Fruit fly (Drosophila melanogaster) whole organism, embryonic: ENCODE data around the gene Bruce.

Source experiments
- Awh ChIP-seq: fragments of 200-800 bp; sonication (Bioruptor generic); IDR thresholded peaks from 2 replicates; pipeline ENCODE4, ENCODE4 v1.3.6; 2022; ENCODE audit warnings: missing biosample characterization, missing genetic modification characterization
- C15 ChIP-seq: fragments of 200-800 bp; sonication (Bioruptor generic); IDR thresholded peaks from 3 replicates; pipeline ENCODE4 v1.3.6; 2022; ENCODE audit warnings: missing biosample characterization, missing genetic modification characterization
- CG1024 ChIP-seq: fragments of 200-800 bp; sonication (Bioruptor generic); IDR thresholded peaks from 2 replicates; pipeline ENCODE4 v1.3.6; 2022; ENCODE audit warnings: missing biosample characterization, missing genetic modification characterization
- CG10543 ChIP-seq: fragments of 200-800 bp; sonication (Bioruptor generic); optimal IDR thresholded peaks from 3 replicates; lab custom pipeline; 2017; ENCODE audit warnings: missing biosample characterization, mild to moderate bottlenecking, missing genetic modification characterization, moderate library complexity
- CG10959 ChIP-seq: fragments of 200-800 bp; sonication (Bioruptor generic); IDR thresholded peaks from 2 replicates; pipeline ENCODE4 v1.3.6; 2022; ENCODE audit warnings: missing biosample characterization, missing genetic modification characterization
- CG11085 ChIP-seq: fragments of 200-800 bp; sonication (Bioruptor generic); IDR thresholded peaks from 2 replicates; pipeline ENCODE4 v1.3.6; 2022; ENCODE audit warnings: missing biosample characterization, missing genetic modification characterization
- CG11560 ChIP-seq: fragments of 200-800 bp; sonication (Bioruptor generic); IDR thresholded peaks from 3 replicates; pipeline ENCODE4 v1.3.6; 2022; ENCODE audit warnings: missing biosample characterization, missing genetic modification characterization
- CG13287 ChIP-seq: fragments of 200-800 bp; sonication (Bioruptor generic); IDR thresholded peaks from 2 replicates; pipeline ENCODE4 v1.3.6; 2022; ENCODE audit warnings: missing biosample characterization, missing genetic modification characterization; ENCODE audit not compliant: partially characterized antibody
- CG13296 ChIP-seq: fragments of 200-800 bp; sonication (Bioruptor generic); optimal IDR thresholded peaks from 3 replicates; lab custom pipeline; 2018; ENCODE audit warnings: missing biosample characterization, mild to moderate bottlenecking, missing genetic modification characterization
- CG14014 ChIP-seq: fragments of 200-800 bp; sonication (Bioruptor generic); IDR thresholded peaks from 2 replicates; pipeline ENCODE4 v1.3.6; 2022; ENCODE audit warnings: missing biosample characterization, missing genetic modification characterization
- CG14710 ChIP-seq: fragments of 200-800 bp; sonication (Bioruptor generic); optimal IDR thresholded peaks from 3 replicates; lab custom pipeline; 2019; ENCODE audit warnings: missing biosample characterization, mild to moderate bottlenecking, missing genetic modification characterization, moderate library complexity
- CG15073 ChIP-seq: fragments of 200-800 bp; sonication (Bioruptor generic); optimal IDR thresholded peaks from 2 replicates; lab custom pipeline; 2016; ENCODE audit warnings: missing biosample characterization, missing genetic modification characterization
- CG1603 ChIP-seq: fragments of 200-800 bp; sonication (Bioruptor generic); optimal IDR thresholded peaks from 2 replicates; lab custom pipeline; 2019; ENCODE audit warnings: missing biosample characterization, mild to moderate bottlenecking, missing genetic modification characterization, moderate library complexity
- CG17385 ChIP-seq: fragments of 200-800 bp; sonication (Bioruptor generic); optimal IDR thresholded peaks from 3 replicates; lab custom pipeline; 2018; ENCODE audit warnings: missing biosample characterization, mild to moderate bottlenecking, missing genetic modification characterization
- CG17568 ChIP-seq: fragments of 200-800 bp; sonication (Bioruptor generic); optimal IDR thresholded peaks from 2 replicates; lab custom pipeline; 2018; ENCODE audit warnings: missing biosample characterization, mild to moderate bottlenecking, missing genetic modification characterization, moderate library complexity
- CG17612 ChIP-seq: fragments of 200-800 bp; sonication (Bioruptor generic); IDR thresholded peaks from 2 replicates; pipeline ENCODE4 v1.3.6; 2022; ENCODE audit warnings: missing biosample characterization, missing genetic modification characterization
- CG2889 ChIP-seq: fragments of 200-800 bp; sonication (Bioruptor generic); IDR thresholded peaks from 3 replicates; pipeline ENCODE4 v1.3.6; 2022; ENCODE audit warnings: missing biosample characterization, missing genetic modification characterization
- CG30020 ChIP-seq: fragments of 200-800 bp; optimal IDR thresholded peaks from 2 replicates; lab custom pipeline; 2019; ENCODE audit warnings: missing biosample characterization, mild to moderate bottlenecking, missing genetic modification characterization, moderate library complexity
- CG30431 ChIP-seq: fragments of 200-800 bp; sonication (Bioruptor generic); optimal IDR thresholded peaks from 2 replicates; lab custom pipeline; 2017; ENCODE audit warnings: missing biosample characterization, missing genetic modification characterization
- CG31388 ChIP-seq: fragments of 200-800 bp; sonication (Bioruptor generic); optimal IDR thresholded peaks from 2 replicates; lab custom pipeline; 2016; ENCODE audit warnings: missing biosample characterization, missing genetic modification characterization
- CG31441 ChIP-seq: fragments of 200-800 bp; sonication (Bioruptor generic); IDR thresholded peaks from 2 replicates; pipeline ENCODE4 v1.3.6; 2022; ENCODE audit warnings: missing biosample characterization, missing genetic modification characterization
- CG4328 ChIP-seq: fragments of 200-800 bp; sonication (Bioruptor generic); optimal IDR thresholded peaks from 3 replicates; lab custom pipeline; 2017; ENCODE audit warnings: missing biosample characterization, missing genetic modification reagents, missing genetic modification characterization
- CG4424 ChIP-seq: fragments of 200-800 bp; sonication (Bioruptor generic); optimal IDR thresholded peaks from 3 replicates; lab custom pipeline; 2016; ENCODE audit warnings: missing biosample characterization, missing genetic modification characterization
- CG4820 ChIP-seq: fragments of 200-800 bp; sonication (Bioruptor generic); optimal IDR thresholded peaks from 3 replicates; lab custom pipeline; 2016; ENCODE audit warnings: missing biosample characterization, missing genetic modification characterization
- CG6683 ChIP-seq: fragments of 200-800 bp; sonication (Bioruptor generic); optimal IDR thresholded peaks from 2 replicates; lab custom pipeline; 2017; ENCODE audit warnings: missing biosample characterization, mild to moderate bottlenecking, missing genetic modification characterization, missing genetic modification reagents
- CG7745 ChIP-seq: fragments of 200-800 bp; sonication (Bioruptor generic); optimal IDR thresholded peaks from 2 replicates; lab custom pipeline; 2018; ENCODE audit warnings: missing biosample characterization, mild to moderate bottlenecking, missing genetic modification characterization, moderate library complexity
- CG7987 ChIP-seq: fragments of 200-800 bp; sonication (Bioruptor generic); optimal IDR thresholded peaks from 2 replicates; lab custom pipeline; 2018; ENCODE audit warnings: missing biosample characterization, mild to moderate bottlenecking, missing genetic modification characterization, moderate library complexity
- Dbx ChIP-seq: fragments of 200-800 bp; sonication (Bioruptor generic); IDR thresholded peaks from 3 replicates; pipeline ENCODE4 v1.3.6; 2022; ENCODE audit warnings: missing biosample characterization, missing genetic modification characterization
- Drgx ChIP-seq: fragments of 200-800 bp; sonication (Bioruptor generic); IDR thresholded peaks from 2 replicates; pipeline ENCODE4 v1.3.6; 2022; ENCODE audit warnings: missing biosample characterization, missing genetic modification characterization
- Fer3 ChIP-seq: fragments of 200-800 bp; sonication (Bioruptor generic); optimal IDR thresholded peaks from 2 replicates; lab custom pipeline; 2018; ENCODE audit warnings: missing biosample characterization, mild to moderate bottlenecking, missing genetic modification characterization, moderate library complexity
- HHEX ChIP-seq: fragments of 200-800 bp; sonication (Bioruptor generic); optimal IDR thresholded peaks from 3 replicates; lab custom pipeline; 2017; ENCODE audit warnings: missing biosample characterization, mild to moderate bottlenecking, missing genetic modification characterization, missing genetic modification reagents
- Hsf ChIP-seq: fragments of 200-800 bp; sonication (Bioruptor generic); optimal IDR thresholded peaks from 3 replicates; lab custom pipeline; 2016; ENCODE audit warnings: missing biosample characterization, missing genetic modification characterization
- Mrtf ChIP-seq: fragments of 200-800 bp; sonication (Bioruptor generic); IDR thresholded peaks from 3 replicates; pipeline ENCODE4 v1.3.6; 2022; ENCODE audit warnings: missing biosample characterization, missing genetic modification characterization
- Neu2 ChIP-seq: fragments of 200-800 bp; sonication (Bioruptor generic); optimal IDR thresholded peaks from 3 replicates; lab custom pipeline; 2016; ENCODE audit warnings: missing biosample characterization, missing genetic modification characterization, borderline replicate concordance
- Optix ChIP-seq: fragments of 200-800 bp; sonication (Bioruptor generic); IDR thresholded peaks from 3 replicates; pipeline ENCODE4 v1.3.6; 2022; ENCODE audit warnings: missing biosample characterization, missing genetic modification characterization
- PHDP ChIP-seq: fragments of 200-800 bp; sonication (Bioruptor generic); optimal IDR thresholded peaks from 3 replicates; lab custom pipeline; 2018; ENCODE audit warnings: missing biosample characterization, mild to moderate bottlenecking, missing genetic modification characterization, moderate library complexity
- Poxn ChIP-seq: fragments of 200-800 bp; sonication (Bioruptor generic); IDR thresholded peaks from 2 replicates; pipeline ENCODE4 v1.3.6; 2022; ENCODE audit warnings: missing biosample characterization, missing genetic modification characterization
- ash1 ChIP-seq: fragments of 200-800 bp; sonication (Bioruptor generic); optimal IDR thresholded peaks from 2 replicates; lab custom pipeline; 2018; ENCODE audit warnings: missing biosample characterization, mild to moderate bottlenecking, missing genetic modification characterization
- chm ChIP-seq: fragments of 200-800 bp; sonication (Bioruptor generic); IDR thresholded peaks from 2 replicates; pipeline ENCODE4 v1.3.6; 2022; ENCODE audit warnings: missing biosample characterization, missing genetic modification characterization
- dimm ChIP-seq: fragments of 200-800 bp; sonication (Bioruptor generic); IDR thresholded peaks from 2 replicates; pipeline ENCODE4 v1.3.6; 2022; ENCODE audit warnings: missing biosample characterization, missing genetic modification characterization
- ems ChIP-seq: fragments of 200-800 bp; sonication (Bioruptor generic); optimal IDR thresholded peaks from 3 replicates; lab custom pipeline; 2016; ENCODE audit warnings: missing biosample characterization, missing genetic modification characterization
- en ChIP-seq: fragments of 200-800 bp; sonication (Bioruptor generic); optimal IDR thresholded peaks from 2 replicates; lab custom pipeline; 2016; ENCODE audit warnings: missing biosample characterization, missing genetic modification characterization
- lilli ChIP-seq: fragments of 200-800 bp; sonication (Bioruptor generic); optimal IDR thresholded peaks from 3 replicates; lab custom pipeline; 2016; ENCODE audit warnings: missing biosample characterization, missing genetic modification characterization
- nmo ChIP-seq: fragments of 200-800 bp; sonication (Bioruptor generic); optimal IDR thresholded peaks from 2 replicates; lab custom pipeline; 2018; ENCODE audit warnings: missing biosample characterization, mild to moderate bottlenecking, missing genetic modification characterization, moderate library complexity
- psq ChIP-seq: fragments of 200-800 bp; sonication (Bioruptor generic); optimal IDR thresholded peaks from 2 replicates; lab custom pipeline; 2017; ENCODE audit warnings: missing biosample characterization, missing genetic modification characterization
- pum ChIP-seq: fragments of 200-800 bp; sonication (Bioruptor generic); optimal IDR thresholded peaks from 2 replicates; lab custom pipeline; 2016; ENCODE audit warnings: missing biosample characterization, missing genetic modification characterization
- sens ChIP-seq: fragments of 200-800 bp; sonication (Bioruptor generic); peaks from one replicate; lab custom pipeline; 2016; ENCODE audit warnings: missing biosample characterization, missing genetic modification characterization
- seq ChIP-seq: fragments of 200-800 bp; sonication (Bioruptor generic); IDR thresholded peaks from 2 replicates; pipeline ENCODE4 v1.3.6; 2022; ENCODE audit warnings: missing biosample characterization, missing genetic modification characterization
- sisA ChIP-seq: fragments of 200-800 bp; sonication (Bioruptor generic); IDR thresholded peaks from 2 replicates; pipeline ENCODE4 v1.3.6; 2022; ENCODE audit warnings: missing biosample characterization, missing genetic modification characterization
- slou ChIP-seq: fragments of 200-800 bp; sonication (Bioruptor generic); optimal IDR thresholded peaks from 3 replicates; lab custom pipeline; 2016; ENCODE audit warnings: missing biosample characterization, missing genetic modification characterization

Gene Bruce

DNA sequence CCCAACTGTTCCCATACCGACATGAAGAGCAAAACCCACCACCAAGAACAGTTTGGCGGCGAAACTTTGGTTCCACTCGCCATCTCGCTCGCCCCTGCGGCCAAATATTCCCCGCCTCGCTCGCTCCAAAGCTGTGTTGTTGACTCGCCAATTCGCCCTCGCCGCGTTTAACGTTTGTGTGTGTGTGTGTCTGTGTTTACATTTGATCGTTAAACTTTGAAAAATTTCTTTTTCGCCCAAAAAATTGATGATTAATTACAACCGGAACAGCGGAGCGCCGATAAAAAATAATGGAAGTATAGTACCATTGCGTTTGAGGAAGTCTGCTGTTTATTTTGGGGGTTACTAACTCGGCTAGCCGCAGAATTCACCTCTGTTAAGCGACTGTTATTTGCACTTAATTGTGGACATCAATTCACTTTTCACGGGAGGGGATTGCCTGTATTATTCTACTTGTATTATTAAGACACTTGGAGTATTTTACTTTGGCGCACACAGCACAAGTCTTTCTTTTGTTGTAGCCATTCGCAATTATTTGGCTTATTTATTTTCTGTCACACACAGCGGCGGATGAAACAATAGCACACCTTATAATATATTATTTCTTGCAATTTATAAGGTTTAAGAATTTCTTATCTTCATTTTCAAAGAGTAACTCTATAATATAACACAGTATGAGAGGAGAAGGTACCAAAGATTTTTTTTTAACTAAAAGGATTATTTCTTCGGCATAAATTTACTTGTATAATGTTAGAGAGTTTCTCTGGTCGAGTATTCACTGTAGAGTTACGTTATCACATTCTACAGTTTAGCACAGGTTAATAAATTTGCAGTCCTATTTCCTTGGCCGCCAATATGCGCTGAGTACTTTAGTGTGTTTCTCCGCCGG, 19.8 kb upstream of the Bruce start (continued):
- TF ChIP-seq sisA (no peak), sens (GFP tag; lab: Kevin White, UChicago) (peak; percentile 88), CG31388 (peak; percentile 55), Optix (no peak), Hsf (peak; percentile 86), CG4424 (GFP tag; lab: Kevin White, UChicago) (peak; percentile 83), dimm (GFP tag; lab: Robert Waterston, UW) (no peak), CG4328 (peak; percentile 68), CG30020 (no peak), CG6683 (GFP tag; lab: Kevin White, UChicago) (peak; percentile 51), Awh (GFP tag; lab: Robert Waterston, UW) (no peak), CG13287 (GFP tag; lab: Robert Waterston, UW) (no peak), Mrtf (no peak), pum (GFP tag; lab: Kevin White, UChicago) (peak; percentile 44), Neu2 (GFP tag; lab: Kevin White, UChicago) (peak; percentile 24), lilli (GFP tag; lab: Kevin White, UChicago) (peak; percentile 89), CG1024 (no peak), CG31441 (GFP tag; lab: Robert Waterston, UW) (no peak), CG11085 (GFP tag; lab: Robert Waterston, UW) (no peak), nmo (peak; percentile 85), CG30431 (GFP tag; lab: Kevin White, UChicago) (peak; percentile 52), CG13296 (GFP tag; lab: Kevin White, UChicago) (peak; percentile 81), HHEX (peak; percentile 85), CG17612 (GFP tag; lab: Robert Waterston, UW) (no peak), CG15073 (GFP tag; lab: Kevin White, UChicago) (no peak), CG2889 (GFP tag; lab: Robert Waterston, UW) (no peak), Fer3 (tag; lab: Kevin White, UChicago) (peak; percentile 83), ash1 (GFP tag; lab: Kevin White, UChicago) (no peak), Dbx (no peak), Drgx (GFP tag; lab: Robert Waterston, UW) (no peak), Poxn (GFP tag; lab: Robert Waterston, UW) (no peak), chm (GFP tag; lab: Robert Waterston, UW) (no peak), CG14014 (GFP tag; lab: Robert Waterston, UW) (no peak), psq (GFP tag; lab: Kevin White, UChicago) (peak; percentile 23), CG4820 (GFP tag; lab: Kevin White, UChicago) (peak; percentile 66), ems (peak; percentile 76), CG17568 (peak; percentile 61), CG11560 (no peak), CG10543 (peak; percentile 78), CG17385 (GFP tag; lab: Kevin White, UChicago) (peak; percentile 80), PHDP (tag; lab: Kevin White, UChicago) (peak; percentile 90), CG10959 (GFP tag; lab: Robert Waterston, UW) (no peak), slou (GFP tag; lab: Kevin White, UChicago) (peak; percentile 67), en (GFP tag; lab: Kevin White, UChicago) (no peak), CG1603 (tag; lab: Kevin White, UChicago) (peak; percentile 41), seq (GFP tag; lab: Robert Waterston, UW) (no peak), CG14710 (tag; lab: Kevin White, UChicago) (peak; percentile 18), CG7745 (tag; lab: Kevin White, UChicago) (peak; percentile 49), CG7987 (GFP tag; lab: Kevin White, UChicago) (peak; percentile 71), C15 (GFP tag; lab: Robert Waterston, UW) (no peak)
